Worm (Caenorhabditis elegans) whole organism, L3 larva: ENCODE data around the gene cogc-4.

Experiments used
- ama-1 ChIP-seq: fragments of 150-350 bp; optimal IDR thresholded peaks from 2 replicates; lab custom pipeline; 2018
- ceh-82 ChIP-seq: fragments of 150-350 bp; optimal IDR thresholded peaks from 2 replicates; lab custom pipeline; 2014; ENCODE audit warnings: missing biosample characterization, missing genetic modification characterization
- ceh-9 ChIP-seq: sonication (generic microtip); optimal IDR thresholded peaks from 2 replicates; lab custom pipeline; 2018; ENCODE audit warnings: missing biosample characterization, missing genetic modification characterization
- fos-1 ChIP-seq: fragments of 150-350 bp; optimal IDR thresholded peaks from 2 replicates; lab custom pipeline; 2014; ENCODE audit warnings: missing biosample characterization, missing genetic modification characterization
- nhr-11 ChIP-seq: fragments of 150-350 bp; optimal IDR thresholded peaks from 2 replicates; lab custom pipeline; 2014; ENCODE audit warnings: missing biosample characterization, missing genetic modification characterization
- nhr-25 ChIP-seq: sonication (generic microtip); optimal IDR thresholded peaks from 2 replicates; lab custom pipeline; 2017; ENCODE audit warnings: missing biosample characterization, missing genetic modification characterization
- nhr-77 ChIP-seq: fragments of 150-350 bp; optimal IDR thresholded peaks from 2 replicates; lab custom pipeline; 2014; ENCODE audit warnings: missing biosample characterization, missing genetic modification characterization
- pqm-1 ChIP-seq: fragments of 150-350 bp; optimal IDR thresholded peaks from 2 replicates; lab custom pipeline; 2017; ENCODE audit warnings: missing biosample characterization, missing genetic modification characterization, inconsistent platforms
- sea-2 ChIP-seq: fragments of 150-350 bp; sonication (generic microtip); optimal IDR thresholded peaks from 4 replicates; lab custom pipeline; 2014; ENCODE audit warnings: missing biosample characterization, missing genetic modification reagents, missing genetic modification characterization
- skn-1 ChIP-seq: fragments of 150-350 bp; optimal IDR thresholded peaks from 2 replicates; lab custom pipeline; 2014; ENCODE audit warnings: missing biosample characterization, missing genetic modification characterization

DNA sequence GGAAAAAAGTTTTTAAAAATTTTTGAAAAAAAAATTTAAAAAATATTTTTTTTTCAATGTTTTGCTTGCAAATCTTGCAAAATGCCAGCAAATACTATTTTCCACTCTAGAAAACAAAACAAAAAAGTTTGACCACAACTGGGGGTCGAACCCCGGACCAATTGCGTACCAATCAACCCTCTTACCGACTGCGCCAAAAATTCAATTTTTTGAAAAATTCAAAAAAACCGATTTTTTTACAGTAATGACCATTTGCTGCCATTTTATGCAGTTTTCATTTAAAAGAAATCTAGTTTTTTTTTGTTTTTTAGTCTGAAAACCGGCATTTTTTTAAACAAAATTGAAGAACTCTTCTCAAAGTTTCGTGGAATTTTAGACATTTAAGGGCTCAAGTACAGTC lies 40.8 kb upstream of the cogc-4 start:
- no peak for TF ChIP-seq fos-1
- TF ChIP-seq skn-1: no peak
- no peak for TF ChIP-seq ceh-82
- no peak for TF ChIP-seq ceh-9 (tag; lab: Kevin White, UChicago)
- no peak for TF ChIP-seq nhr-11
- no peak for TF ChIP-seq nhr-77 (tag; lab: Kevin White, UChicago)
- TF ChIP-seq nhr-25 (tag; lab: Kevin White, UChicago): no peak
- no peak for TF ChIP-seq ama-1
- no peak for TF ChIP-seq sea-2 (GFP tag; lab: Kevin White, UChicago)
- no peak for TF ChIP-seq pqm-1 (tag; lab: Kevin White, UChicago)
